Fruit fly (Drosophila melanogaster): ENCODE measurements around the gene GstT3.

Gene GstT3

dm6 chrX:20426818-20427217 is 40.4 kb upstream of the GstT3 start, which contains the start of gene CG15456:
Gene CG15456 (minus strand): TSS chrX:20427042.
- TF ChIP-seq CG7368 (GFP tag; optimal IDR thresholded peaks at IDR 0.05) (no peak), CG16779 (tag; optimal IDR thresholded peaks at IDR 0.05) (no peak), lz (GFP tag; optimal IDR thresholded peaks at IDR 0.05) (no peak), CG6792 (GFP tag; optimal IDR thresholded peaks at IDR 0.05) (no peak)

dm6 chrX:20429482-20430204 is 37.6 kb upstream of the GstT3 start, which contains the start of the genes CG11710 and mal:
Gene CG11710 (minus strand): TSS chrX:20429673.
Gene mal (plus strand): TSS chrX:20429675.
- TF ChIP-seq CG8319 (GFP tag; optimal IDR thresholded peaks at IDR 0.05) (peak; percentile 72), net (GFP tag; optimal IDR thresholded peaks at IDR 0.05) (peak; percentile 56), CG4318 (GFP tag; optimal IDR thresholded peaks at IDR 0.05) (no peak), CG11762 (GFP tag; optimal IDR thresholded peaks at IDR 0.05; ENCODE audit: insufficient read depth) (peak; percentile 76), Lpt (GFP tag; optimal IDR thresholded peaks at IDR 0.05) (peak; percentile 65), pdm3 (GFP tag; optimal IDR thresholded peaks at IDR 0.05) (peak; percentile 85), topi (GFP tag; optimal IDR thresholded peaks at IDR 0.05) (peak; percentile 89), CG10669 (GFP tag; optimal IDR thresholded peaks at IDR 0.05) (peak; percentile 87), CG6854 (GFP tag; optimal IDR thresholded peaks at IDR 0.05) (peak; percentile 76), CG1621 (tag; optimal IDR thresholded peaks at IDR 0.05) (peak; percentile 72), Eip75B (GFP tag; optimal IDR thresholded peaks at IDR 0.05) (peak; percentile 80), CG7368 (GFP tag; optimal IDR thresholded peaks at IDR 0.05) (peak; percentile 77), CG8119 (GFP tag; IDR thresholded peaks at IDR 0.05) (peak; percentile 85), CG3032 (tag; optimal IDR thresholded peaks at IDR 0.05) (peak; percentile 84), spab (GFP tag; optimal IDR thresholded peaks at IDR 0.05) (no peak), CG3919 (GFP tag; optimal IDR thresholded peaks at IDR 0.05) (peak; percentile 84), Eip78C (GFP tag) (peak; percentile 95), CG16779 (tag; optimal IDR thresholded peaks at IDR 0.05) (no peak), fd85E (GFP tag; optimal IDR thresholded peaks at IDR 0.05) (peak; percentile 2), Hr4 (GFP tag; optimal IDR thresholded peaks at IDR 0.05) (peak; percentile 86), acj6 (GFP tag; optimal IDR thresholded peaks at IDR 0.05) (peak; percentile 80), CG15336 (GFP tag; IDR thresholded peaks at IDR 0.05) (peak; percentile 84), Ets96B (tag; optimal IDR thresholded peaks at IDR 0.05) (peak; percentile 82), dac (GFP tag; optimal IDR thresholded peaks at IDR 0.05) (peak; percentile 49), Sox102F (GFP tag; optimal IDR thresholded peaks at IDR 0.05) (peak; percentile 83), CG34406 (GFP tag; optimal IDR thresholded peaks at IDR 0.05) (peak; percentile 73), dsx (GFP tag; optimal IDR thresholded peaks at IDR 0.05; ENCODE audit: poor library complexity, severe bottlenecking) (peak; percentile 83), salr (GFP tag; optimal IDR thresholded peaks at IDR 0.05) (no peak), CG32006 (GFP tag; optimal IDR thresholded peaks at IDR 0.05) (peak; percentile 81), Hr38 (GFP tag; optimal IDR thresholded peaks at IDR 0.05) (no peak), CG11902 (GFP tag; optimal IDR thresholded peaks at IDR 0.05) (peak; percentile 73), esn (GFP tag; optimal IDR thresholded peaks at IDR 0.05) (peak; percentile 89), Blimp-1 (GFP tag; optimal IDR thresholded peaks at IDR 0.05) (peak; percentile 74), Smox (GFP tag; optimal IDR thresholded peaks at IDR 0.05) (peak; percentile 83), vri (GFP tag; optimal IDR thresholded peaks at IDR 0.05) (no peak), CG6276 (GFP tag; optimal IDR thresholded peaks at IDR 0.05) (no peak), achi (GFP tag; optimal IDR thresholded peaks at IDR 0.05) (no peak), CG31627 (GFP tag; optimal IDR thresholded peaks at IDR 0.05) (peak; percentile 76), Met (GFP tag; optimal IDR thresholded peaks at IDR 0.05) (peak; percentile 90), OdsH (GFP tag; optimal IDR thresholded peaks at IDR 0.05) (peak; percentile 78), Ets21C (GFP tag; optimal IDR thresholded peaks at IDR 0.05) (peak; percentile 73), CG8632 (GFP tag; optimal IDR thresholded peaks at IDR 0.05) (peak; percentile 65), Sox14 (GFP tag; optimal IDR thresholded peaks at IDR 0.05) (peak; percentile 85), CG9139 (GFP tag; optimal IDR thresholded peaks at IDR 0.05) (peak; percentile 76), Gug (GFP tag; IDR thresholded peaks at IDR 0.05) (peak; percentile 68), cyc (GFP tag; optimal IDR thresholded peaks at IDR 0.05) (peak; percentile 87)
